Fruit fly (Drosophila melanogaster) whole organism, larva: ENCODE results near the gene CG15545.

Experiments used
- noc ChIP-seq: fragments of 200-800 bp; sonication (Bioruptor generic); optimal IDR thresholded peaks from 3 replicates; lab custom pipeline; 2019; ENCODE audit warnings: missing biosample characterization, mild to moderate bottlenecking, missing genetic modification characterization, moderate library complexity

Gene CG15545

DNA sequence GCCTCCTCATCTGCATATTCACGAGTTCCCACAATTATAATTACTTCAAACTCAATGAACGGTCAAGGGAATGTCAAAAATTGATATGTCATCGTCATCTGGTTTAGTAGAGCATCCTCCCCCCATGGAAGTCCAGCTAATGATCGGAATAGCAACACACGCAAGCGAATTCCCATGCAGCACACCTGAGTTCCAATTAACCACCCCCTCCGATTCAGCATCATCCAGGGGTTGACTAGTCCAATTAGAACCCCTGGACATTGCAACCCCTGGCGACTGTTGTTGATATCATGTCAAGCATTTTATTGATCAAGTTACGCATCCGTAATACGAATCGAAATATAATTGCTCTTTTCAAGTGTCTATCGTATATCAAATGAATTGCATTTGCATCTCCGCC, 21.7 kb downstream of the CG15545 start:
- TF ChIP-seq noc: no peak

DNA sequence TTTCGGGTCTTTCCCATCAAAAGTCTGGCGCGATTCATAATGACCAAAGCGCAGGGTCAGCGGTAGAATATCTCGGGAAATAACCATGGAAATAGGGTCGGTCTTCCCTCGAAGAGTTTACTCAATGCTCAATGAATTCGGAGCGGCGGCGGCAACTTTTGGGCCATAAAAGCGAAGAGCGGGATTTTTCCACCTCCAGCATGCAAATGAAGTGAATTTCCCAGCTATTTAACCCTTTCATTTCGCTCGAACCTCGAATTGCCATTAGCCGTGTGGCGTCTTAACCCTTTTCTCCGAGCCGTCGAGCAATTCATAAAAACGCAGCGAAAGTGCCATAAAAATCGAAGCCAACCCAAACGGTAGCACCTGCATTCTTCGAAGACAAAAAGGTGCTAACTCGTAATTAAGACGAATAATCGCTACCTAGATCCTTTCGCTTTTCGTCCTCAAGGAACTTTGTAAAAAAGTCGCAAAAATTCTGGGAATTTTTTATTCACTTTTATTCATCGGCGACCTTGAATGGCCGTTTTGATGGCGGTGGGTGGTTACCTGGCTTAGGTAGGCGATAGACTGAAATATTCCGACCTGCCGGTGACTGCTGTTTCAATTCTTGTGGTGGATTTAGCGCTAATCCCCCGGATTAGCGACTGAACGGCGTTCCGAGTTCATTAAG, 22.5 kb downstream of the CG15545 start:
- TF ChIP-seq noc: no peak

DNA sequence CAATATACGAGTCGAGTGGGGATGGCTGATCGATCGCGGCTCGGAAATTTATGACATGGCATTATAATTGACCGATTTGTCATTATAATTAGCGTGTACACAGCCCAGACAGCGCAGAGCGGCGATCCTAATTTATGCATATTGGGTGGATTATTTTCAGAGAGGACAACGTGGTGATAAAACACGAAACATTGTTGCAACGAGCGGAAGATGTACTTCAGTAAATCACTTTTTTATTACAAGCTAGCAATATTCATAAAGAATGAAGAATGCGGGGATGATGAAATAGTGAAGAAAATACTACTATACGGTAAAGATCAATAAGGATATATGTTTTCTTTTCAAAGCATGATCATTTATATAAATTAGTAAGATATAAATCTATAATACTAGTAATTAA, 27.7 kb downstream of the CG15545 start:
- TF ChIP-seq noc: no peak

DNA sequence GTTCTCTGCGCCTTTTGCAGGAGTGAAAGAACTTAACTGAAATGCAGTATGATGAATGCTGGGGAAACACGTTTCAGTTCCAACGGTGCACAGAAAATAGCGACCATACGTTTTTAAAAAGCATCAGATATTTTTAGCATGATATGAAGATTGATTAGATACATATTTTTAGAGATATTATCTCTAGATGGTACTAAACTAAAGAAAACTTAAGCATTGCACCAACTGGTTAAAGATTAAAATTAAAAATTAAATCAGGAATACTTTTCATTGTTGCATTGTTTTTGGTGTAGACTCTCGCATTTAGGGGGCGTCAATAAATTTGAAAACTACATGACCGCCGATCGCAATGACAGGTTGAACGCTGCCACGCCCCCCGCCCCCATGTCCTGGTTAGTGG, 28.4 kb downstream of the CG15545 start:
- TF ChIP-seq noc: no peak

DNA sequence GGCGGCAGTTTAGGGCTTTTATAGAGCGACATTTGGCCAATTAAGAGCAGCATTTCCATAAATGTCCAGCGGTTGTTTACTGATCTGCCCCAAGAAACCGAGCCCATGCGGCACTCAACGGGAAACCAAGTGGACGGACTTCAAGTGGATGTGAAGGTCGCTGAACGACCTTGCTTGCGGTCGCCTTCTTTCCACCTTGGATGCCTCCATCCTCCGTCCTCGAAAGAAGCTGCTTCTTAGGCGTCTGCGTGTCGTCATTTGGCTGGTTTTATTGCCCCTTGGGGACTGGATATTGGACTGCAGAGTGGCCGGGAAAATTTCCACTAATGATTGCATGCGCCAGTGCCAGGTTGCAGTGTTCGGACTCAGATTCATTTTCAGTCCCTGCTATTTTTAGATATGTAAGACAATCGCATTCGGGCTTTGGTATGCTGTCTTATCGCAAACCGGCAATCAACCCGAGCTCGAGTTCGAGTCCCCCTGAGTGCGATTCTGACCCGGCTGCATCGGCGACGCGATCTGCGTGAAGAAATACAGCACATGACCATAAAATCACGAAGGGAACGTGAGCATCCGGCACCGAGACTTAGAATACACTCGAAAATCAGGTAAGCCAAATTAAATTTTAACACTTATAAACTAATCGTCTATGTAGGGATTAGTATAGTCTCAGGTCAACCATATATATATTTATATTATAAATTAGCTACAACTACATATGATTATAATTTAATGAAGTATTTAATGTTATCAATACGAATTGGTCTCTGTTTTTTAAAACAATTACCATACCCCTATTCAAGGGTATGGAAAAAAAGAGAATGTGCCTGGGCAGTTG, 29.3 kb downstream of the CG15545 start:
- no peak for TF ChIP-seq noc

DNA sequence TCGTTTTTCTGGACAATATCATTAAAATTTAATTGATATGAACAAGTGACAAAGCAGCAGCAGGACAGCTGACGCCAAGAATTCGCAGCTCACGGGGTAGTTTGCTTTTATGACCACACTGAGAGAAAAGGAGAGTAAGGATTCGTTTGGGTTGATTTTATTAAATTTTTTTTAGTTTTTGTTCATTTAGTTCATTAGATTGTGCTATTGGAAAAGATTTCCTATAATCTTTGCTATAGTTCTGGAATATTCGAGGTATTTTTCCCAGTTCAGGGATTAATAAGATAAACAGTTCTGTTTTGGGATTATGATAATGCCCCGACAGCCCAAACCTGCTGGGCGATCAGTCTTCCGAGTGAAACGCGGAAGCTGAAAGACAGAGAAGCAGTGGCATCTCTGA, 30.0 kb downstream of the CG15545 start:
- no peak for TF ChIP-seq noc

DNA sequence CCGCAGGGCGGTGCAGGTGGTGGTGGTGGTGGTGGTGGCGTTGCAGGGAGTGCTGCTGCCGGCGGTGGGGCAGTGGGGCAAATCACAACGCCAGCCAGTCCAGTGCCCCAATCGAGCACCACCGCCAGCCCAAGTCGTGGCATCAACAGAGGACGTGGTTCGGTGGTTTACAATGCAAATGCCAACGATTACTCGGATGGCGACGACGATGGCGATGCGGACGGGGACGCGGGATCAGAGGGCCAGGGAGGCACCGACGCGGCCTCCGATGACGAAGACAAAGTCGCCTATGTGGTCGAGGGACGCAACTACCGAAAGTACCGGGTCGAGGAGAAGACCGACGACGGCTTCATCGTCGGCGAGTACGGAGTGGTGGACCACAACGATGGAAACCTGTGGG, 31.4 kb downstream of the CG15545 start:
- TF ChIP-seq noc: no peak

DNA sequence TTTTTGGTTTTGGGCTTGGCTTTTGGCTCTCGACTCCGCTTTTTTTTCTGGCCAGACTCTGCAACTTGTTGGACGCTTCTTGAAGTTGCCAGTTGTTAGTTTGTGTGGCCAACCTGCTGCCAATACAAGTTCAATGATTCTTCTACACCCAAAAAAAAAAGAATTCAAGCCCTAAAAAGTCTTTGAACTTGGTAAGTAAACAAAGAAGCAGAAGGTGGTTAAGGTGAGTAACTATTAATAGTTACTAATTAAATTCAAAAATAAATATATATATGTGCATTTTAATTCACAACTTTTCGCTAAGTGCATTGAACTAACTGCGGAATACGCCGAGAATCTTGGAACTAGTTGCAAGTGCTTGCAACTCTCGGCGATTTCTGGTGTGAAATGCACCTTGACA, 39.1 kb downstream of the CG15545 start:
- TF ChIP-seq noc: no peak

DNA sequence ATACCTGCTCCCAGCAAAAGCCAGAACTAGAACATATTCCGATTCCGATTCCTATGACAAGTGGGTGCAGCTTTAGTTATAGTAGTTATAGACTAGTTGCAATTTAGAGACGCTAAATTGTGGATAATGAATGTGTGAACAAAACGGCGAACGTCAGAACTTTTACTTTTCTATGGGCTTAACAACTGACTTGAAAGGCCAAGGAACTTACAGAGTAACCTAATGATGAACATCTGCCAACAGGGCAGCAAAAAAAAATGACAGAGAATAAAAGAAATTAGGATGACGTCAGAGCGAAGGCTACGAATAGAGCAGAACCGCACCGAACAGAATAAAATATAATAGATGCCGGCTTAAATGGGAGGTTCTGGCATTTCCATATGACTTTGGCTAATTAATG, 40.0 kb downstream of the CG15545 start:
- no peak for TF ChIP-seq noc

DNA sequence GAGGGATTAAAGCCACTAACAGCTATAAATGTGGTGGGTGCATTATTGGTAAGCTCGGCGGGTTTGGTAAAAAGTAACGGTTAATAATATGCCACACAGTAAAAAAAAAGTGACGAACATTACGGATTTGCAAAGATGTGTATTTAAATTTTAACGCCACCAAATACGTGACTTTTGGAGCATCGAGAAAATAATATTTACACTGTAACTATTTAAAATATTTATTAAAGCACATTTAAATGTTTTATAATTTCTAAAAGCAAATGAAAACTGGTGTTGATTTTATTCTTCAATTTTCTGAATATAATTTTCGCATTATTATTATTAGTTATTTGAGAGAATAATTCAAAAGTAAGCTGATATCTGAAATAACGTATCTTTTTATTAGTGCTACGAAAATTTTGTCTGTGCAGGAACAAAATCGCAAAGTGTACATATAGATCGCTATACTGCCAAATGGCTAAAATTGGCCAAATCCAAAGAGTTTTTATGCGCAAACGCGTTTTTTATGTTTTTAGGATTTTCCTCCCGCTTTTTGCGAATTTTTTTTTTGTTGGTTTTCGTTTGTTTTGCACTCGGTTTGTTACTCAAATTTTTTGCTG, 43.6 kb downstream of the CG15545 start:
- TF ChIP-seq noc: no peak

DNA sequence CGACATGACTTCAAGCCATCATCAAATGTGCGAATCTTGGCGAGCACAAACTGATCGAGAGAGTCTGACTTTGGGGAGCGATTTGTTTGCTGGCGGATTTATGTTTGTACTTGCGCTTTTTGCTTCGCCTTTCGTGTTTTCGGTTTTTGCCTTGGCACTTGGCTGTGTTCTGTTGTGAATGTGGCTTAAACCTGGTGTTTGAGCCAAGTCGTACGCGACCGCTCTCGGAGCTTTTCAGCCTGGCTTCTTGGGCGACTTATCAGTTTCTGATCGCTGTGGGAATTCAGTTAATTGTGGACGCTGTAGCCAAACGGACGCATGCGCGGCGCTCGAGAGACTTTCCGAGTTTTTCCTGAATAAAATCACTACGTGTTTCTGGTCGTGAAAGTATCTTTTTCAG, 44.6 kb downstream of the CG15545 start, which contains the start of gene CG15544:
CG15544 (plus strand) TSS at position 276 of the 400 bp plus-strand sequence.
- TF ChIP-seq noc: no peak

DNA sequence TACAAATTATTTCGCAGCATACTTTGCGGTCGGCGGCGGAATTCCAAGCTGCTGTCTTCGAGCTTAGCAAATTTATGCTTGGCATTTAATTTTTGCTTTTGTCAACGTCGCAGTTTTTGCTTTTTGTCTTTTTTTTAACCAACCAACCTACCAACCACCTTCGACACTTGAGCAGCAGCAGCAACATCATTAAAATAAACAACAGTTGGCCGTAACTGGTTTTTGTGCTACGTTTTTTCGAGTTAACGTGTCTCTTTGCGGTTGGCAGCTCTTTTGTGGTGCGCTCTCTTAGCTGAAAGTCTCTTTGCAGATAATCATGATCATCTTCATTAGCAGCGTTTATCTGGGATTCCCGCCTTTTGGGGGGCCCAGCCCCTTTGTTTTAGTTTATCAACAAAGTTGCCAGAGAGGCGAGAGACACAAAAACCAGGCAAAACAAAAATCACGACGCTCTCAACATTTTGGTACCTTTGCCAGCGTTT, 50.1 kb downstream of the CG15545 start:
- TF ChIP-seq noc: no peak
